Fruit fly (Drosophila melanogaster): ENCODE results near the gene Kots.

Kots gene

dm6 chr3R:13986648-13987047, 22.7 kb upstream of the Kots start (continued):
- TF ChIP-seq Oli (tag; optimal IDR thresholded peaks at IDR 0.05), result peak; percentile 56
- TF ChIP-seq onecut (GFP tag; IDR thresholded peaks at IDR 0.05), result no peak
- peak; percentile 15 for TF ChIP-seq az2 (GFP tag; optimal IDR thresholded peaks at IDR 0.05)
- peak; percentile 18 for TF ChIP-seq CoRest (tag; optimal IDR thresholded peaks at IDR 0.05)
- TF ChIP-seq CG9437 (GFP tag; optimal IDR thresholded peaks at IDR 0.05), result peak; percentile 13
- peak; percentile 0 for TF ChIP-seq CG17568 (GFP tag; optimal IDR thresholded peaks at IDR 0.05)
- TF ChIP-seq CG31441 (GFP tag; IDR thresholded peaks at IDR 0.05), result peak; percentile 26; the same call in 1 of the 2 replicates
- no peak for TF ChIP-seq CG13775 (GFP tag; optimal IDR thresholded peaks at IDR 0.05)
- TF ChIP-seq trem (tag; optimal IDR thresholded peaks at IDR 0.05), result no peak
- TF ChIP-seq CG17186 (GFP tag; optimal IDR thresholded peaks at IDR 0.05), result no peak
- TF ChIP-seq CG17385 (GFP tag; optimal IDR thresholded peaks at IDR 0.05), result peak; percentile 13
- peak; percentile 1 for TF ChIP-seq CG15269 (tag; optimal IDR thresholded peaks at IDR 0.05)
- no peak for TF ChIP-seq sc (optimal IDR thresholded peaks at IDR 0.05)
- TF ChIP-seq sc (GFP tag; optimal IDR thresholded peaks at IDR 0.05), result no peak
- TF ChIP-seq HHEX (GFP tag; optimal IDR thresholded peaks at IDR 0.05), result no peak
- peak; percentile 51 for TF ChIP-seq stwl (tag; optimal IDR thresholded peaks at IDR 0.05)
- TF ChIP-seq Asciz (GFP tag; optimal IDR thresholded peaks at IDR 0.05), result peak; percentile 8
- peak in 1 of 2 experiments; percentile 74 for TF ChIP-seq eve (GFP tag; optimal IDR thresholded peaks at IDR 0.05)
- peak; percentile 11 for TF ChIP-seq tap (tag; optimal IDR thresholded peaks at IDR 0.05)
- peak; percentile 13 for TF ChIP-seq Ssrp (tag; optimal IDR thresholded peaks at IDR 0.05)
- TF ChIP-seq CG2712 (tag; optimal IDR thresholded peaks at IDR 0.05), result peak; percentile 20
- TF ChIP-seq emc (GFP tag; optimal IDR thresholded peaks at IDR 0.05), result no peak
- no peak for TF ChIP-seq CG8290 (GFP tag; optimal IDR thresholded peaks at IDR 0.05)
- no peak for TF ChIP-seq CG8290 (tag; optimal IDR thresholded peaks at IDR 0.05)
- TF ChIP-seq CG2678 (tag; optimal IDR thresholded peaks at IDR 0.05), result peak; percentile 34

DNA sequence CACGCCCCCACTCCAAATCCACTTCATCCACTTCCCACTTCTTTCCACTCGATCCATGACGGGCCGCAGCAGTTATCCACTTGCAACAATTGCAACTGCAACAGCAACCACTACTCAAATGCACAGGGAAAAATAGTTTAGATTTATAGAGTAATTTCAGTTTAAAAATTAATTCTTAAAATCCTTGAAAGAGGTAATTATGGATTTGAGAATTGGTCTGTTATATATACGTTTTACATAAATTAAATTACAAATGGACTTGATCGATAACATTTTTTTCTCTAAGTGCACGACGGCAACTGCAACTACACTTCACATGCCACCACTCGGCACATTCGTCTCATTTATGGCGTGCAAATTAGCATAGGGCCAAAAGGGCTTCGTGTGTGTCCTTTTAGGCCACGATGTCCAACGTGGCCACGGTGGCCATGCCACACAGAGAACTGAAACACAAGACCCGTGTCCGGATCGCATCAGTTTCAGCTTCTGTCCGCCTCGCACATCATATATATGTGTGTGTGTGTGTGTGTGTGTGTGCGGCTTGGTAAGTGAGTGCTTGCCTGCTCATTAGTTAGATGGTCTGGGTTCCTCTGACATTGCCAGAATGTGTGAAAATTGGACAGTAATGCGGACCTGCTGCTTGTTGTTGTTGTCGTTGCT, 21.1 kb upstream of the Kots start:
- TF ChIP-seq fd96Cb (tag; optimal IDR thresholded peaks at IDR 0.05) (peak; percentile 78), disco-r (GFP tag; optimal IDR thresholded peaks at IDR 0.05) (peak; percentile 57), lab (GFP tag; optimal IDR thresholded peaks at IDR 0.05) (peak; percentile 36), CG13775 (GFP tag; optimal IDR thresholded peaks at IDR 0.05) (peak; percentile 75), CG11085 (GFP tag; IDR thresholded peaks at IDR 0.05) (no peak), ac (GFP tag; optimal IDR thresholded peaks at IDR 0.05) (peak; percentile 85), CG15011 (GFP tag; optimal IDR thresholded peaks at IDR 0.05) (peak; percentile 65), CG4328 (GFP tag; optimal IDR thresholded peaks at IDR 0.05) (no peak), twi (tag; optimal IDR thresholded peaks at IDR 0.05) (peak; percentile 68), gce (GFP tag; IDR thresholded peaks at IDR 0.05) (peak; percentile 41; the same call in 1 of the 3 replicates), D19A (tag; optimal IDR thresholded peaks at IDR 0.05) (peak; percentile 79), CG10654 (GFP tag; optimal IDR thresholded peaks at IDR 0.05) (peak; percentile 60), Max (GFP tag; optimal IDR thresholded peaks at IDR 0.05) (peak; percentile 65), pzg (GFP tag; optimal IDR thresholded peaks at IDR 0.05) (no peak), CTCF (GFP tag; optimal IDR thresholded peaks at IDR 0.05) (no peak), sc (optimal IDR thresholded peaks at IDR 0.05) (no peak), sc (GFP tag; optimal IDR thresholded peaks at IDR 0.05) (peak; percentile 59), Sin3A (optimal IDR thresholded peaks at IDR 0.05) (no peak), ERR (GFP tag; optimal IDR thresholded peaks at IDR 0.05) (no peak), Neu2 (GFP tag; optimal IDR thresholded peaks at IDR 0.05; ENCODE audit: borderline replicate concordance) (peak; percentile 70), H2.0 (GFP tag; IDR thresholded peaks at IDR 0.05) (peak; percentile 40; the same call in 1 of the 2 replicates), pan (optimal IDR thresholded peaks at IDR 0.05) (no peak), pan (GFP tag; optimal IDR thresholded peaks at IDR 0.05 in 1 of 2, IDR thresholded peaks at IDR 0.05 in 1 of 2) (peak in 1 of 2 experiments; percentile 66), CG14667 (GFP tag; IDR thresholded peaks at IDR 0.05) (peak; percentile 31; the same call in 1 of the 2 replicates), Nf-YA (GFP tag; IDR thresholded peaks at IDR 0.05) (no peak; the same call in 1 of the 2 replicates), CG6765 (GFP tag; optimal IDR thresholded peaks at IDR 0.05) (no peak), Hr51 (GFP tag; optimal IDR thresholded peaks at IDR 0.05) (peak; percentile 28 to 69), CG32767 (GFP tag; IDR thresholded peaks at IDR 0.05) (peak; percentile 47; the same call in 1 of the 2 replicates), CG11456 (GFP tag; IDR thresholded peaks at IDR 0.05) (peak; percentile 44; the same call in 1 of the 3 replicates)
